Fruit fly (Drosophila melanogaster) whole organism, embryonic: ENCODE results near the gene CG43059.

ENCODE experiments used
- Adf1 ChIP-seq: fragments of 200-800 bp; sonication (Bioruptor generic); IDR thresholded peaks from 2 replicates; pipeline ENCODE4 v1.3.6; 2022; ENCODE audit warnings: missing biosample characterization, missing genetic modification characterization
- BEAF-32 ChIP-seq: fragments of 200-800 bp; sonication (Bioruptor generic); optimal IDR thresholded peaks from 3 replicates; lab custom pipeline; 2017; ENCODE audit warnings: missing biosample characterization, missing genetic modification characterization, mild to moderate bottlenecking, moderate library complexity, missing genetic modification reagents
- Bdp1 ChIP-seq: fragments of 200-800 bp; sonication (Bioruptor generic); optimal IDR thresholded peaks from 3 replicates; lab custom pipeline; 2016; ENCODE audit warnings: missing biosample characterization, missing genetic modification characterization
- CG10654 ChIP-seq: fragments of 200-800 bp; sonication (Bioruptor generic); optimal IDR thresholded peaks from 2 replicates; lab custom pipeline; 2016; ENCODE audit warnings: missing biosample characterization, missing genetic modification characterization
- CG13296 ChIP-seq: fragments of 200-800 bp; sonication (Bioruptor generic); optimal IDR thresholded peaks from 3 replicates; lab custom pipeline; 2018; ENCODE audit warnings: missing biosample characterization, mild to moderate bottlenecking, missing genetic modification characterization
- CG13424 ChIP-seq: fragments of 200-800 bp; sonication (Bioruptor generic); optimal IDR thresholded peaks from 2 replicates; lab custom pipeline; 2019; ENCODE audit warnings: missing biosample characterization, mild to moderate bottlenecking, missing genetic modification characterization, moderate library complexity
- CG13775 ChIP-seq: fragments of 200-800 bp; sonication (Bioruptor generic); optimal IDR thresholded peaks from 3 replicates; lab custom pipeline; 2017; ENCODE audit warnings: missing biosample characterization, mild to moderate bottlenecking, missing genetic modification characterization
- CG16813 ChIP-seq: fragments of 200-800 bp; sonication (Bioruptor generic); IDR thresholded peaks from 3 replicates; pipeline ENCODE4 v1.3.6; 2022; ENCODE audit warnings: missing biosample characterization, missing genetic modification characterization; ENCODE audit not compliant: partially characterized antibody
- CG16863 ChIP-seq: fragments of 200-800 bp; sonication (Bioruptor generic); optimal IDR thresholded peaks from 3 replicates; lab custom pipeline; 2016; ENCODE audit warnings: missing biosample characterization, missing genetic modification characterization
- CG17568 ChIP-seq: fragments of 200-800 bp; sonication (Bioruptor generic); optimal IDR thresholded peaks from 2 replicates; lab custom pipeline; 2018; ENCODE audit warnings: missing biosample characterization, mild to moderate bottlenecking, missing genetic modification characterization, moderate library complexity
- CG17802 ChIP-seq: fragments of 200-800 bp; sonication (Bioruptor generic); optimal IDR thresholded peaks from 2 replicates; lab custom pipeline; 2018; ENCODE audit warnings: missing biosample characterization, mild to moderate bottlenecking, missing genetic modification characterization, moderate library complexity
- CG4282 ChIP-seq: fragments of 200-800 bp; sonication (Bioruptor generic); optimal IDR thresholded peaks from 2 replicates; lab custom pipeline; 2016; ENCODE audit warnings: missing biosample characterization, missing genetic modification characterization
- CG7372 ChIP-seq: fragments of 200-800 bp; sonication (Bioruptor generic); IDR thresholded peaks from 2 replicates; pipeline ENCODE4 v1.3.6; 2022; ENCODE audit warnings: missing biosample characterization, missing genetic modification characterization
- CG8089 ChIP-seq: fragments of 200-800 bp; sonication (Bioruptor generic); optimal IDR thresholded peaks from 3 replicates; lab custom pipeline; 2016; ENCODE audit warnings: missing biosample characterization, missing genetic modification characterization
- CG8388 ChIP-seq: fragments of 200-800 bp; sonication (Bioruptor generic); optimal IDR thresholded peaks from 2 replicates; lab custom pipeline; 2019; ENCODE audit warnings: missing biosample characterization, mild to moderate bottlenecking, missing genetic modification characterization, moderate library complexity
- Dek ChIP-seq: fragments of 200-800 bp; sonication (Bioruptor generic); optimal IDR thresholded peaks from 3 replicates; lab custom pipeline; 2019; ENCODE audit warnings: missing biosample characterization, mild to moderate bottlenecking, missing genetic modification characterization, moderate library complexity
- Doc2 ChIP-seq: fragments of 200-800 bp; sonication (Bioruptor generic); IDR thresholded peaks from 2 replicates; pipeline ENCODE4 v1.3.6; 2022; ENCODE audit warnings: missing biosample characterization, missing genetic modification characterization
- Gug ChIP-seq: fragments of 200-800 bp; sonication (Bioruptor generic); IDR thresholded peaks from 4 replicates; pipeline ENCODE4 v1.3.6; 2022; ENCODE audit warnings: missing biosample characterization, missing genetic modification characterization
- H2.0 ChIP-seq: fragments of 200-800 bp; sonication (Bioruptor generic); IDR thresholded peaks from 2 replicates; pipeline ENCODE4 v1.3.6; 2022; ENCODE audit warnings: missing biosample characterization, missing genetic modification characterization
- Hr51 ChIP-seq, 2 experiments: fragments of 200-800 bp; sonication (Bioruptor generic); optimal IDR thresholded peaks; 2 replicates in 1 of 2; 3 replicates in 1 of 2; lab custom pipeline; 2016 to 2018; ENCODE audit warnings: missing biosample characterization in 2 of 2, missing genetic modification characterization in 2 of 2, mild to moderate bottlenecking in 1 of 2, moderate library complexity in 1 of 2
- Hsf ChIP-seq: fragments of 200-800 bp; sonication (Bioruptor generic); optimal IDR thresholded peaks from 3 replicates; lab custom pipeline; 2016; ENCODE audit warnings: missing biosample characterization, missing genetic modification characterization
- Rfx ChIP-seq: fragments of 200-800 bp; sonication (Bioruptor generic); IDR thresholded peaks from 2 replicates; pipeline ENCODE4 v1.3.6; 2022; ENCODE audit warnings: missing biosample characterization, missing genetic modification characterization
- Taf1 ChIP-seq: fragments of 200-800 bp; sonication (Bioruptor generic); IDR thresholded peaks from 2 replicates; pipeline ENCODE4 v1.3.6; 2022; ENCODE audit warnings: missing biosample characterization, missing genetic modification characterization
- Usf ChIP-seq: fragments of 200-800 bp; sonication (Bioruptor generic); optimal IDR thresholded peaks from 2 replicates; lab custom pipeline; 2017; ENCODE audit warnings: missing genotype, missing biosample characterization, missing genetic modification characterization
- Vsx1 ChIP-seq: fragments of 200-800 bp; sonication (Bioruptor generic); optimal IDR thresholded peaks from 2 replicates; lab custom pipeline; 2017; ENCODE audit warnings: missing biosample characterization, mild to moderate bottlenecking, missing genetic modification characterization, missing genetic modification reagents
- ab ChIP-seq: fragments of 200-800 bp; sonication (Bioruptor generic); optimal IDR thresholded peaks from 2 replicates; lab custom pipeline; 2016; ENCODE audit warnings: missing biosample characterization, missing genetic modification characterization
- bcd ChIP-seq: fragments of 200-800 bp; sonication (Bioruptor generic); optimal IDR thresholded peaks from 2 replicates; lab custom pipeline; 2017; ENCODE audit warnings: missing biosample characterization, mild to moderate bottlenecking, missing genetic modification characterization
- chm ChIP-seq: fragments of 200-800 bp; sonication (Bioruptor generic); IDR thresholded peaks from 2 replicates; pipeline ENCODE4 v1.3.6; 2022; ENCODE audit warnings: missing biosample characterization, missing genetic modification characterization
- corto ChIP-seq: fragments of 200-800 bp; sonication (Bioruptor generic); optimal IDR thresholded peaks from 2 replicates; lab custom pipeline; 2016; ENCODE audit warnings: missing biosample characterization, mild to moderate bottlenecking, missing genetic modification characterization, moderate library complexity
- dimm ChIP-seq: fragments of 200-800 bp; sonication (Bioruptor generic); IDR thresholded peaks from 2 replicates; pipeline ENCODE4 v1.3.6; 2022; ENCODE audit warnings: missing biosample characterization, missing genetic modification characterization
- disco-r ChIP-seq: fragments of 200-800 bp; sonication (Bioruptor generic); optimal IDR thresholded peaks from 2 replicates; lab custom pipeline; 2016; ENCODE audit warnings: missing biosample characterization, missing genetic modification characterization
- dm ChIP-seq: fragments of 200-800 bp; sonication (Bioruptor generic); optimal IDR thresholded peaks from 3 replicates; lab custom pipeline; 2016; ENCODE audit warnings: missing biosample characterization, missing genetic modification characterization
- fd3F ChIP-seq: fragments of 200-800 bp; sonication (Bioruptor generic); optimal IDR thresholded peaks from 2 replicates; lab custom pipeline; 2018; ENCODE audit warnings: missing biosample characterization, mild to moderate bottlenecking, missing genetic modification characterization, moderate library complexity
- gce ChIP-seq: fragments of 200-800 bp; sonication (Bioruptor generic); IDR thresholded peaks from 3 replicates; pipeline ENCODE4 v1.3.6; 2022; ENCODE audit warnings: missing biosample characterization, missing genetic modification characterization
- grn ChIP-seq: fragments of 200-800 bp; sonication (Bioruptor generic); optimal IDR thresholded peaks from 3 replicates; lab custom pipeline; 2017; ENCODE audit warnings: missing biosample characterization, missing genetic modification characterization
- h ChIP-seq: fragments of >200 bp; optimal IDR thresholded peaks from 2 replicates; lab custom pipeline; 2017
- hbn ChIP-seq: fragments of 200-800 bp; sonication (Bioruptor generic); IDR thresholded peaks from 2 replicates; pipeline ENCODE4 v1.3.6; 2022; ENCODE audit warnings: missing biosample characterization, missing genetic modification characterization; ENCODE audit not compliant: partially characterized antibody
- peb ChIP-seq: fragments of 200-800 bp; sonication (Bioruptor generic); IDR thresholded peaks from 2 replicates; pipeline ENCODE4 v1.3.6; 2022; ENCODE audit warnings: missing biosample characterization, missing genetic modification characterization
- pfk ChIP-seq: fragments of 200-800 bp; sonication (Bioruptor generic); optimal IDR thresholded peaks from 2 replicates; lab custom pipeline; 2018; ENCODE audit warnings: missing biosample characterization, mild to moderate bottlenecking, missing genetic modification characterization, moderate library complexity
- phol ChIP-seq: fragments of 200-800 bp; sonication (Bioruptor generic); optimal IDR thresholded peaks from 3 replicates; lab custom pipeline; 2018; ENCODE audit warnings: missing biosample characterization, mild to moderate bottlenecking, missing genetic modification characterization, moderate library complexity
- pzg ChIP-seq: fragments of 200-800 bp; sonication (Bioruptor generic); optimal IDR thresholded peaks from 3 replicates; lab custom pipeline; 2018; ENCODE audit warnings: missing biosample characterization, mild to moderate bottlenecking, missing genetic modification characterization, moderate library complexity
- repo ChIP-seq: fragments of 200-800 bp; sonication (Bioruptor generic); optimal IDR thresholded peaks from 2 replicates; lab custom pipeline; 2016; ENCODE audit warnings: missing biosample characterization, missing genetic modification characterization
- scrt ChIP-seq: fragments of 200-800 bp; sonication (Bioruptor generic); optimal IDR thresholded peaks from 2 replicates; lab custom pipeline; 2018; ENCODE audit warnings: missing biosample characterization, mild to moderate bottlenecking, missing genetic modification characterization, moderate library complexity
- seq ChIP-seq: fragments of 200-800 bp; sonication (Bioruptor generic); IDR thresholded peaks from 2 replicates; pipeline ENCODE4 v1.3.6; 2022; ENCODE audit warnings: missing biosample characterization, missing genetic modification characterization
- sqz ChIP-seq: fragments of 200-800 bp; sonication (Bioruptor generic); optimal IDR thresholded peaks from 3 replicates; lab custom pipeline; 2018; ENCODE audit warnings: missing biosample characterization, mild to moderate bottlenecking, missing genetic modification characterization
- stc ChIP-seq: fragments of 200-800 bp; sonication (Bioruptor generic); IDR thresholded peaks from 2 replicates; pipeline ENCODE4 v1.3.6; 2022; ENCODE audit warnings: missing biosample characterization, missing genetic modification characterization
- tgo ChIP-seq: fragments of 200-800 bp; sonication (Bioruptor generic); IDR thresholded peaks from 3 replicates; pipeline ENCODE4 v1.3.6; 2022; ENCODE audit warnings: missing biosample characterization, missing genetic modification characterization
- ttk ChIP-seq: fragments of 200-800 bp; sonication (Bioruptor generic); IDR thresholded peaks from 2 replicates; pipeline ENCODE4 v2.1.2; 2022; ENCODE audit warnings: missing biosample characterization, missing genetic modification characterization
- zen ChIP-seq: fragments of 200-800 bp; sonication (Bioruptor generic); optimal IDR thresholded peaks from 3 replicates; lab custom pipeline; 2018; ENCODE audit warnings: missing biosample characterization, mild to moderate bottlenecking, missing genetic modification characterization, moderate library complexity
- zen2 ChIP-seq: fragments of 200-800 bp; sonication (Bioruptor generic); IDR thresholded peaks from 3 replicates; pipeline ENCODE4 v1.3.6; 2022; ENCODE audit warnings: missing biosample characterization, missing genetic modification characterization; ENCODE audit not compliant: partially characterized antibody

CG43059 gene

dm6 chr3L:8315141-8315816, 3.5 kb downstream of the CG43059 start, which contains the start of gene Cpsf6 (continued):
- peak; percentile 48; the same call in 1 of the 2 replicates for TF ChIP-seq Adf1 (GFP tag; lab: Robert Waterston, UW)
- no peak for TF ChIP-seq ab
- TF ChIP-seq CG16863 (GFP tag; lab: Kevin White, UChicago): peak; percentile 17
- peak; percentile 3 for TF ChIP-seq pfk
- peak; percentile 57 for TF ChIP-seq CG13296 (GFP tag; lab: Kevin White, UChicago)
- TF ChIP-seq grn (GFP tag; lab: Kevin White, UChicago): no peak
- peak; percentile 43 for TF ChIP-seq CG13775 (GFP tag; lab: Kevin White, UChicago)
- peak; percentile 89 for TF ChIP-seq zen (tag; lab: Kevin White, UChicago)
- TF ChIP-seq seq (GFP tag; lab: Robert Waterston, UW): no peak
- TF ChIP-seq bcd (GFP tag; lab: Kevin White, UChicago): peak; percentile 38
- TF ChIP-seq pzg: peak; percentile 79
- peak; percentile 8 for TF ChIP-seq Vsx1 (GFP tag; lab: Kevin White, UChicago)
- TF ChIP-seq peb (GFP tag; lab: Robert Waterston, UW): no peak
- TF ChIP-seq repo: no peak
- no peak for TF ChIP-seq disco-r (GFP tag; lab: Kevin White, UChicago)
- TF ChIP-seq Bdp1: peak; percentile 29
- TF ChIP-seq BEAF-32 (GFP tag; lab: Kevin White, UChicago): peak; percentile 54
- TF ChIP-seq corto (GFP tag; lab: Kevin White, UChicago): no peak
- TF ChIP-seq CG17568 (GFP tag; lab: Kevin White, UChicago): peak; percentile 84
- TF ChIP-seq phol (tag; lab: Kevin White, UChicago): peak; percentile 98
- TF ChIP-seq CG7372 (GFP tag; lab: Robert Waterston, UW): peak; percentile 68
- TF ChIP-seq H2.0 (GFP tag; lab: Robert Waterston, UW): peak; percentile 79
- peak; percentile 29 for TF ChIP-seq CG17802
- peak; percentile 61 for TF ChIP-seq Hsf
- peak; percentile 65 for TF ChIP-seq Dek
- TF ChIP-seq dm (GFP tag; lab: Kevin White, UChicago): peak; percentile 49
- no peak for TF ChIP-seq stc (GFP tag; lab: Robert Waterston, UW)
- TF ChIP-seq chm: peak; percentile 50
- TF ChIP-seq Usf (GFP tag; lab: Kevin White, UChicago): peak; percentile 8
- TF ChIP-seq zen2 (GFP tag; lab: Robert Waterston, UW): no peak
- TF ChIP-seq sqz (GFP tag; lab: Kevin White, UChicago): peak; percentile 74
- peak; percentile 61; the same call in 2 of the 3 replicates for TF ChIP-seq tgo (GFP tag; lab: Robert Waterston, UW)
- TF ChIP-seq dimm (GFP tag; lab: Robert Waterston, UW): no peak
- TF ChIP-seq scrt (GFP tag; lab: Kevin White, UChicago): peak; percentile 1
- peak; percentile 70 for TF ChIP-seq Rfx (GFP tag; lab: Robert Waterston, UW)
- no peak for TF ChIP-seq hbn (GFP tag; lab: Robert Waterston, UW)
- 0 out of 3 replicates have a peak, but pooled peaks have one; percentile 19 for TF ChIP-seq gce (GFP tag; lab: Robert Waterston, UW)
- peak; percentile 29 to 72 for TF ChIP-seq Hr51 (GFP tag; optimal IDR thresholded peaks at IDR 0.05; lab: Kevin White, UChicago)
- TF ChIP-seq Taf1 (GFP tag; lab: Robert Waterston, UW): no peak
- TF ChIP-seq CG4282: no peak
- peak; percentile 25 for TF ChIP-seq CG8089 (GFP tag; lab: Kevin White, UChicago)
- TF ChIP-seq CG16813 (GFP tag; lab: Robert Waterston, UW): 0 out of 3 replicates have a peak, but pooled peaks have one; percentile 38
- TF ChIP-seq CG10654 (GFP tag; lab: Kevin White, UChicago): peak; percentile 36
- TF ChIP-seq CG8388 (GFP tag; lab: Kevin White, UChicago): peak; percentile 59
- TF ChIP-seq fd3F: peak; percentile 62
- TF ChIP-seq Gug (GFP tag; lab: Robert Waterston, UW): no peak
- peak; percentile 79 for TF ChIP-seq CG13424 (tag; lab: Kevin White, UChicago)
- peak; percentile 25; the same call in 1 of the 2 replicates for TF ChIP-seq ttk (GFP tag; lab: Robert Waterston, UW)
- no peak for TF ChIP-seq Doc2 (GFP tag; lab: Robert Waterston, UW)
- no peak for TF ChIP-seq h
